Worm (Caenorhabditis elegans) whole organism, young adult: Measurements from ENCODE around the gene mdt-6.

ENCODE experiments used
- B0019.2 ChIP-seq: fragments of 200-800 bp; sonication (Bioruptor generic); conservative IDR thresholded peaks from 2 replicates; pipeline ENCODE4 v1.3.6; 2022; ENCODE audit warnings: missing genetic modification reagents, missing genetic modification characterization, missing compliant biosample characterization
- C06A6.2 ChIP-seq: fragments of 200-800 bp; sonication (Bioruptor generic); conservative IDR thresholded peaks from 2 replicates; pipeline ENCODE4 v1.3.6; 2022; ENCODE audit warnings: missing genetic modification characterization, missing compliant biosample characterization
- F37B4.10 ChIP-seq: fragments of 200-800 bp; sonication (Bioruptor generic); IDR thresholded peaks from 2 replicates; pipeline ENCODE4 v1.3.6; 2022; ENCODE audit warnings: missing genetic modification characterization, missing compliant biosample characterization
- F57C9.4 ChIP-seq: sonication (generic microtip); optimal IDR thresholded peaks from 2 replicates; lab custom pipeline; 2017; ENCODE audit warnings: mild to moderate bottlenecking, missing genetic modification characterization, missing compliant biosample characterization
- K11D2.4 ChIP-seq: fragments of 200-800 bp; sonication (Bioruptor generic); IDR thresholded peaks from 2 replicates; pipeline ENCODE4 v1.3.6; 2022; ENCODE audit warnings: missing genetic modification reagents, missing genetic modification characterization, missing compliant biosample characterization
- Y53G8AR.9 ChIP-seq: fragments of 200-800 bp; sonication (Bioruptor generic); conservative IDR thresholded peaks from 2 replicates; pipeline ENCODE4 v1.3.6; 2022; ENCODE audit warnings: missing genetic modification reagents, missing genetic modification characterization, missing compliant biosample characterization
- Y56A3A.18 ChIP-seq: fragments of 200-800 bp; sonication (Bioruptor generic); IDR thresholded peaks from 2 replicates; pipeline ENCODE4 v1.3.6; 2022; ENCODE audit warnings: missing genetic modification reagents, missing genetic modification characterization, missing compliant biosample characterization
- akir-1 ChIP-seq: fragments of 200-800 bp; sonication (Bioruptor generic); optimal IDR thresholded peaks from 2 replicates; lab custom pipeline; 2018; ENCODE audit warnings: mild to moderate bottlenecking, missing genetic modification characterization, moderate library complexity, missing compliant biosample characterization
- aptf-3 ChIP-seq: fragments of 200-800 bp; sonication (Bioruptor generic); IDR thresholded peaks from 2 replicates; pipeline ENCODE4 v1.3.6; 2022; ENCODE audit warnings: missing genetic modification characterization, missing compliant biosample characterization
- atf-7 ChIP-seq: sonication (generic microtip); optimal IDR thresholded peaks from 2 replicates; lab custom pipeline; 2017; ENCODE audit warnings: mild to moderate bottlenecking, missing genetic modification characterization, missing compliant biosample characterization
- athp-1 ChIP-seq: sonication (generic microtip); optimal IDR thresholded peaks from 2 replicates; lab custom pipeline; 2017; ENCODE audit warnings: mild to moderate bottlenecking, missing genetic modification characterization, missing compliant biosample characterization
- attf-5 ChIP-seq: fragments of 200-800 bp; sonication (Bioruptor generic); optimal IDR thresholded peaks from 2 replicates; lab custom pipeline; 2018; ENCODE audit warnings: mild to moderate bottlenecking, missing genetic modification characterization, missing compliant biosample characterization
- attf-6 ChIP-seq: fragments of 200-800 bp; sonication (Bioruptor generic); IDR thresholded peaks from 2 replicates; pipeline ENCODE4 v1.3.6; 2022; ENCODE audit warnings: missing genetic modification reagents, missing genetic modification characterization, missing compliant biosample characterization
- cebp-1 ChIP-seq, 2 experiments: fragments of 200-800 bp in 1 of 2; sonication (Bioruptor generic) in 1 of 2; sonication (generic microtip) in 1 of 2; IDR thresholded peaks in 1 of 2; optimal IDR thresholded peaks in 1 of 2; 2 replicates each; pipeline versions ENCODE4 v1.3.6 to Lab custom; 2017 to 2022; ENCODE audit warnings: missing compliant biosample characterization in 2 of 2, missing genetic modification characterization in 2 of 2, mild to moderate bottlenecking in 1 of 2, missing genetic modification reagents in 1 of 2, moderate library complexity in 1 of 2
- ceh-100 ChIP-seq: fragments of 200-800 bp; sonication (Bioruptor generic); IDR thresholded peaks from 2 replicates; pipeline ENCODE4 v1.3.6; 2022; ENCODE audit warnings: missing genetic modification reagents, missing genetic modification characterization, missing compliant biosample characterization
- ceh-27 ChIP-seq: fragments of 200-800 bp; sonication (Bioruptor generic); optimal IDR thresholded peaks from 2 replicates; lab custom pipeline; 2018; ENCODE audit warnings: mild to moderate bottlenecking, missing genetic modification characterization, moderate library complexity, missing compliant biosample characterization
- ceh-91 ChIP-seq: fragments of 200-800 bp; sonication (Bioruptor generic); IDR thresholded peaks from 2 replicates; pipeline ENCODE4 v1.3.6; 2022; ENCODE audit warnings: missing genetic modification reagents, missing genetic modification characterization, missing compliant biosample characterization
- chd-7 ChIP-seq: sonication (generic microtip); optimal IDR thresholded peaks from 2 replicates; lab custom pipeline; 2016; ENCODE audit warnings: mild to moderate bottlenecking, missing genetic modification characterization, moderate library complexity, missing compliant biosample characterization
- die-1 ChIP-seq: sonication (generic microtip); optimal IDR thresholded peaks from 2 replicates; lab custom pipeline; 2016; ENCODE audit warnings: missing genotype, mild to moderate bottlenecking, missing genetic modification characterization, missing compliant biosample characterization
- dox-1 ChIP-seq: fragments of 200-800 bp; sonication (Bioruptor generic); IDR thresholded peaks from 2 replicates; pipeline ENCODE4 v1.3.6; 2022; ENCODE audit warnings: missing genetic modification reagents, missing genetic modification characterization, missing compliant biosample characterization
- dpff-1 ChIP-seq: sonication (generic microtip); optimal IDR thresholded peaks from 2 replicates; lab custom pipeline; 2017; ENCODE audit warnings: mild to moderate bottlenecking, missing genetic modification characterization, missing compliant biosample characterization
- dpl-1 ChIP-seq: fragments of 150-350 bp; optimal IDR thresholded peaks from 2 replicates; lab custom pipeline; 2014; ENCODE audit warnings: missing biosample characterization, missing genetic modification reagents, missing genetic modification characterization
- egl-44 ChIP-seq: fragments of 200-800 bp; sonication (Bioruptor generic); IDR thresholded peaks from 2 replicates; pipeline ENCODE4 v1.3.6; 2022; ENCODE audit warnings: missing genetic modification reagents, missing genetic modification characterization, missing compliant biosample characterization
- ekl-4 ChIP-seq: fragments of 200-800 bp; sonication (Bioruptor generic); IDR thresholded peaks from 2 replicates; pipeline ENCODE4 v1.3.6; 2022; ENCODE audit warnings: missing genetic modification reagents, missing genetic modification characterization, missing compliant biosample characterization
- him-1 ChIP-seq: sonication (generic microtip); optimal IDR thresholded peaks from 2 replicates; lab custom pipeline; 2016; ENCODE audit warnings: missing genotype, missing genetic modification reagents, missing genetic modification characterization, missing compliant biosample characterization
- hmg-20 ChIP-seq: fragments of 200-800 bp; sonication (Bioruptor generic); IDR thresholded peaks from 2 replicates; pipeline ENCODE4 v1.3.6; 2022; ENCODE audit warnings: missing genetic modification reagents, missing genetic modification characterization, missing compliant biosample characterization
- lin-54 ChIP-seq: fragments of 200-800 bp; sonication (Bioruptor generic); optimal IDR thresholded peaks from 2 replicates; lab custom pipeline; 2018; ENCODE audit warnings: mild to moderate bottlenecking, missing genetic modification characterization, missing compliant biosample characterization
- lsl-1 ChIP-seq: fragments of 200-800 bp; sonication (Bioruptor generic); optimal IDR thresholded peaks from 2 replicates; lab custom pipeline; 2018; ENCODE audit warnings: mild to moderate bottlenecking, missing genetic modification characterization, moderate library complexity, missing compliant biosample characterization
- madf-10 ChIP-seq: sonication (generic microtip); optimal IDR thresholded peaks from 2 replicates; lab custom pipeline; 2016; ENCODE audit warnings: mild to moderate bottlenecking, missing genetic modification characterization, missing compliant biosample characterization
- madf-3 ChIP-seq: fragments of 200-800 bp; sonication (Bioruptor generic); IDR thresholded peaks from 2 replicates; pipeline ENCODE4 v1.3.6; 2022; ENCODE audit warnings: missing genetic modification reagents, missing genetic modification characterization, missing compliant biosample characterization
- madf-6 ChIP-seq: fragments of 200-800 bp; sonication (Bioruptor generic); IDR thresholded peaks from 2 replicates; pipeline ENCODE4 v1.3.6; 2022; ENCODE audit warnings: missing genetic modification reagents, missing genetic modification characterization, missing compliant biosample characterization
- madf-8 ChIP-seq: fragments of 200-800 bp; sonication (Bioruptor generic); conservative IDR thresholded peaks from 2 replicates; pipeline ENCODE4 v1.3.6; 2022; ENCODE audit warnings: missing genetic modification reagents, missing genetic modification characterization, missing compliant biosample characterization
- nfya-1 ChIP-seq: sonication (generic microtip); optimal IDR thresholded peaks from 2 replicates; lab custom pipeline; 2017; ENCODE audit warnings: antibody characterized with exemption, missing compliant biosample characterization, missing genetic modification characterization, borderline replicate concordance; ENCODE audit not compliant: insufficient read depth
- nhr-179 ChIP-seq: sonication (generic microtip); optimal IDR thresholded peaks from 2 replicates; lab custom pipeline; 2016; ENCODE audit warnings: mild to moderate bottlenecking, missing genetic modification characterization, missing compliant biosample characterization
- nhr-27 ChIP-seq: fragments of 200-800 bp; sonication (Bioruptor generic); optimal IDR thresholded peaks from 2 replicates; lab custom pipeline; 2018; ENCODE audit warnings: mild to moderate bottlenecking, missing genetic modification characterization, moderate library complexity, missing compliant biosample characterization
- nhr-90 ChIP-seq: sonication (generic microtip); optimal IDR thresholded peaks from 2 replicates; lab custom pipeline; 2016; ENCODE audit warnings: missing genotype, mild to moderate bottlenecking, missing genetic modification characterization, missing compliant biosample characterization
- pbrm-1 ChIP-seq: fragments of 200-800 bp; sonication (Bioruptor generic); IDR thresholded peaks from 2 replicates; pipeline ENCODE4 v1.3.6; 2022; ENCODE audit warnings: missing genetic modification reagents, missing genetic modification characterization, missing compliant biosample characterization
- pha-4 ChIP-seq: fragments of 150-350 bp; sonication (generic microtip); optimal IDR thresholded peaks from 2 replicates; lab custom pipeline; 2014; ENCODE audit warnings: missing biosample characterization, missing genetic modification reagents, missing genetic modification characterization
- rec-8 ChIP-seq, 2 experiments: sonication (generic microtip); optimal IDR thresholded peaks; 2 replicates each; lab custom pipeline; 2016; ENCODE audit warnings: mild to moderate bottlenecking in 2 of 2, missing genetic modification characterization in 2 of 2, missing genetic modification reagents in 2 of 2, missing genotype in 2 of 2, missing biosample characterization in 1 of 2, missing compliant biosample characterization in 1 of 2, moderate library complexity in 1 of 2
- sdz-38 ChIP-seq: sonication (generic microtip); optimal IDR thresholded peaks from 2 replicates; lab custom pipeline; 2016; ENCODE audit warnings: missing genotype, missing genetic modification characterization, missing compliant biosample characterization
- snpc-1.1 ChIP-seq: sonication (generic microtip); optimal IDR thresholded peaks from 2 replicates; lab custom pipeline; 2017; ENCODE audit warnings: missing genetic modification characterization, mild to moderate bottlenecking, missing compliant biosample characterization, antibody characterized with exemption, moderate library complexity, missing genotype, missing genetic modification reagents; ENCODE audit not compliant: insufficient read depth
- snpc-4 ChIP-seq, 5 experiments: fragments of 150-350 bp in 1 of 5; sonication (generic microtip) in 4 of 5; optimal IDR thresholded peaks; 2 replicates each; lab custom pipeline; 2014 to 2018; ENCODE audit warnings: missing genetic modification characterization in 5 of 5, missing biosample characterization in 3 of 5, antibody characterized with exemption in 2 of 5, mild to moderate bottlenecking in 2 of 5, missing compliant biosample characterization in 2 of 5, missing genotype in 2 of 5, moderate library complexity in 2 of 5, missing genetic modification reagents in 1 of 5
- tbp1 ChIP-seq: fragments of 200-800 bp; sonication (Bioruptor generic); optimal IDR thresholded peaks from 2 replicates; lab custom pipeline; 2018; ENCODE audit warnings: mild to moderate bottlenecking, missing genetic modification characterization, missing compliant biosample characterization
- unc-62 ChIP-seq: fragments of 150-350 bp; optimal IDR thresholded peaks from 2 replicates; lab custom pipeline; 2014; ENCODE audit warnings: missing biosample characterization, missing genetic modification reagents, missing genetic modification characterization
- zfh-2 ChIP-seq: fragments of 200-800 bp; sonication (Bioruptor generic); conservative IDR thresholded peaks from 2 replicates; pipeline ENCODE4 v1.3.6; 2022; ENCODE audit warnings: missing genetic modification reagents, missing genetic modification characterization, missing compliant biosample characterization
- ztf-18 ChIP-seq: sonication (generic microtip); optimal IDR thresholded peaks from 2 replicates; lab custom pipeline; 2016; ENCODE audit warnings: missing genotype, mild to moderate bottlenecking, missing genetic modification characterization, missing compliant biosample characterization
- ztf-26 ChIP-seq: sonication (generic microtip); optimal IDR thresholded peaks from 2 replicates; lab custom pipeline; 2017; ENCODE audit warnings: missing genetic modification characterization, missing compliant biosample characterization

Gene mdt-6

DNA sequence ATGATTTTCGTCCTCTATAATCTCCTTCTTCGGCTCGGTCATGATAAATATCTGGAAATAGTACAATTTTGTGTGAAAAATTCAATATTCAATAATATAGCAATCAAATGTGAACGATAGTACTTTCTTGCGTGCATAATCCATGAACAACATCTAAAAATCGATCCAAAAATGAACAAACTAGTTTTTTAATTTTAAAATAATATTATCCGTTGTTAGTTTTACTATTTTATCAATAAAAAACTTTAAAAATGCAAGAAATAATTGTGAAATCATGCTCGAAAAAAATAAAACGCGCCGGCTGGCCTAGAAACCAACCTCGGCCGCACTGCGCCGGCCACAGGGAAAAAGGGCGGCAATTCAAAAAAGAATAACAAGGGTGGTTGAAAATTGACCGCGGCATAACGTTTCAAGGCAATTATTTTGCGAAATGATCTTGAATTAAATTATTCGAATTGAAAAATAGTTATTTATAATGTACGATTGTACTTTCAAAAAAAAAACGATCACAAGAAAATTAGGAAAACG, 25.3 kb upstream of the mdt-6 start, which contains the start of gene mys-1:
Gene mys-1 (minus strand): TSS at position 51 of the 528 bp plus-strand sequence.
- no peak for TF ChIP-seq athp-1 (tag; lab: Kevin White, UChicago)
- peak; percentile 42 for TF ChIP-seq snpc-4 (GFP tag; optimal IDR thresholded peaks at IDR 0.05; lab: Kevin White, UChicago)
- TF ChIP-seq snpc-4 (tag; optimal IDR thresholded peaks at IDR 0.05; lab: Kevin White, UChicago), result peak in 1 of 4 experiments; percentile 7
- TF ChIP-seq tbp1 (GFP tag; lab: Kevin White, UChicago), result peak; percentile 14
- TF ChIP-seq unc-62 (GFP tag; lab: Kevin White, UChicago), result no peak
- TF ChIP-seq madf-3 (GFP tag; lab: Robert Waterston, UW), result no peak
- no peak for TF ChIP-seq madf-8
- TF ChIP-seq die-1 (tag; lab: Kevin White, UChicago), result no peak
- TF ChIP-seq lin-54 (GFP tag; lab: Kevin White, UChicago), result peak; percentile 99
- TF ChIP-seq madf-10 (tag; lab: Kevin White, UChicago), result peak; percentile 11
- no peak for TF ChIP-seq snpc-1.1
- TF ChIP-seq Y56A3A.18 (GFP tag; lab: Robert Waterston, UW), result no peak
- TF ChIP-seq attf-6 (GFP tag; lab: Robert Waterston, UW), result no peak
- no peak for TF ChIP-seq nfya-1 (tag; lab: Kevin White, UChicago)
- TF ChIP-seq dox-1 (GFP tag; lab: Robert Waterston, UW), result peak; percentile 51; the same call in 1 of the 2 replicates
- TF ChIP-seq sdz-38 (tag; lab: Kevin White, UChicago), result no peak
- TF ChIP-seq egl-44 (GFP tag; lab: Robert Waterston, UW), result no peak
- TF ChIP-seq ceh-100, result no peak
- TF ChIP-seq him-1 (tag; lab: Kevin White, UChicago), result peak; percentile 9
- no peak for TF ChIP-seq chd-7 (tag; lab: Kevin White, UChicago)
- 0 out of 2 replicates have a peak, but pooled peaks have one; percentile 27 for TF ChIP-seq K11D2.4 (GFP tag; lab: Robert Waterston, UW)
- TF ChIP-seq Y53G8AR.9 (GFP tag; lab: Robert Waterston, UW), result no peak
- TF ChIP-seq nhr-27, result no peak
- TF ChIP-seq lsl-1 (GFP tag; lab: Kevin White, UChicago), result peak; percentile 16
- TF ChIP-seq ztf-18, result peak; percentile 32
- TF ChIP-seq akir-1, result no peak
- no peak for TF ChIP-seq hmg-20
- no peak for TF ChIP-seq C06A6.2 (GFP tag; lab: Robert Waterston, UW)
- TF ChIP-seq nhr-90 (tag; lab: Kevin White, UChicago), result no peak
- TF ChIP-seq dpl-1 (GFP tag; lab: Kevin White, UChicago), result peak; percentile 86
- no peak for TF ChIP-seq aptf-3 (GFP tag; lab: Robert Waterston, UW)
- TF ChIP-seq ceh-91, result no peak
- TF ChIP-seq cebp-1 (GFP tag; IDR thresholded peaks at IDR 0.05; lab: Robert Waterston, UW), result no peak
- peak; percentile 70 for TF ChIP-seq cebp-1 (tag; optimal IDR thresholded peaks at IDR 0.05; lab: Kevin White, UChicago)
- TF ChIP-seq attf-5 (GFP tag; lab: Kevin White, UChicago), result peak; percentile 17
- TF ChIP-seq B0019.2 (GFP tag; lab: Robert Waterston, UW), result no peak
- no peak for TF ChIP-seq dpff-1
- no peak for TF ChIP-seq atf-7 (tag; lab: Kevin White, UChicago)
- TF ChIP-seq pbrm-1, result no peak
- TF ChIP-seq nhr-179 (tag; lab: Kevin White, UChicago), result no peak
- no peak for TF ChIP-seq F37B4.10
- TF ChIP-seq rec-8 (tag; optimal IDR thresholded peaks at IDR 0.05; lab: Kevin White, UChicago), result peak in 1 of 2 experiments; percentile 16
- no peak for TF ChIP-seq ekl-4 (GFP tag; lab: Robert Waterston, UW)
- no peak for TF ChIP-seq ztf-26
- no peak for TF ChIP-seq zfh-2 (GFP tag; lab: Robert Waterston, UW)
- TF ChIP-seq madf-6 (GFP tag; lab: Robert Waterston, UW), result peak; percentile 49
- TF ChIP-seq ceh-27, result peak; percentile 13
- TF ChIP-seq F57C9.4, result no peak
- no peak for TF ChIP-seq pha-4 (tag; lab: Kevin White, UChicago)
